Worm (Caenorhabditis elegans): ENCODE data around the gene cul-4.

- TF ChIP-seq T22C8.4 (GFP tag; IDR thresholded peaks at IDR 0.05) (no peak), tab-1 (GFP tag; IDR thresholded peaks at IDR 0.05) (no peak), flt-1 (GFP tag; IDR thresholded peaks at IDR 0.05) (no peak), ref-1 (GFP tag; conservative IDR thresholded peaks at IDR 0.05) (no peak), med-1 (GFP tag; optimal IDR thresholded peaks at IDR 0.05; ENCODE audit: insufficient read depth) (no peak), ztf-23 (GFP tag; IDR thresholded peaks at IDR 0.05) (no peak)
These were observed 6.0 kb upstream of the cul-4 start, which contains the start of gene C30G12.6 for ce11 chrII:7295917-7296316.
